Worm (Caenorhabditis elegans): ENCODE results near the gene K08H2.4.

K08H2.4 gene

ce11 chrX:13238197-13238596, at the start of gene K08H2.4:
TSS of gene K08H2.4 (plus strand) at chrX:13238497.
- no peak for TF ChIP-seq nhr-23 (tag; optimal IDR thresholded peaks at IDR 0.05)
- no peak for TF ChIP-seq aly-2 (tag; optimal IDR thresholded peaks at IDR 0.05)
- no peak for TF ChIP-seq sea-2 (GFP tag; optimal IDR thresholded peaks at IDR 0.05)
- TF ChIP-seq ceh-9 (tag; optimal IDR thresholded peaks at IDR 0.05): no peak
- TF ChIP-seq nhr-12 (tag; optimal IDR thresholded peaks at IDR 0.05): no peak
- no peak for TF ChIP-seq pha-4 (tag; optimal IDR thresholded peaks at IDR 0.05)
- no peak for TF ChIP-seq nhr-76 (tag; optimal IDR thresholded peaks at IDR 0.05)
- TF ChIP-seq nfya-1 (tag; optimal IDR thresholded peaks at IDR 0.05; ENCODE audit: insufficient read depth): no peak
- TF ChIP-seq ceh-28 (tag; optimal IDR thresholded peaks at IDR 0.05): no peak
- TF ChIP-seq lin-39 (tag; optimal IDR thresholded peaks at IDR 0.05): no peak
- no peak for TF ChIP-seq egl-5 (tag; optimal IDR thresholded peaks at IDR 0.05)
- TF ChIP-seq mdl-1 (tag; optimal IDR thresholded peaks at IDR 0.05): no peak
- TF ChIP-seq skn-1 (tag; optimal IDR thresholded peaks at IDR 0.05): no peak
- TF ChIP-seq tbx-2 (tag; optimal IDR thresholded peaks at IDR 0.05): no peak
- no peak for TF ChIP-seq nhr-43 (tag; optimal IDR thresholded peaks at IDR 0.05; ENCODE audit: poor library complexity, severe bottlenecking)
- no peak for TF ChIP-seq elt-3 (tag; optimal IDR thresholded peaks at IDR 0.05)
- no peak for TF ChIP-seq mml-1 (tag; optimal IDR thresholded peaks at IDR 0.05)

- no peak for TF ChIP-seq nhr-23 (tag; optimal IDR thresholded peaks at IDR 0.05)
- no peak for TF ChIP-seq ZK546.5 (tag; optimal IDR thresholded peaks at IDR 0.05)
- TF ChIP-seq nhr-77 (tag; optimal IDR thresholded peaks at IDR 0.05): no peak
- no peak for TF ChIP-seq egl-27 (tag; optimal IDR thresholded peaks at IDR 0.05)
- no peak for TF ChIP-seq ceh-28 (tag; optimal IDR thresholded peaks at IDR 0.05)
- TF ChIP-seq fkh-10 (GFP tag; optimal IDR thresholded peaks at IDR 0.05): no peak
- no peak for TF ChIP-seq jun-1 (tag; optimal IDR thresholded peaks at IDR 0.05)
- no peak for TF ChIP-seq ceh-9 (tag; optimal IDR thresholded peaks at IDR 0.05)
- no peak for TF ChIP-seq ztf-4 (tag; optimal IDR thresholded peaks at IDR 0.05)
These were observed 48.4 kb upstream of the K08H2.4 start, which contains the start of gene cwp-5 for ce11 chrX:13189861-13190260. TSS of gene cwp-5 (minus strand) at chrX:13189961.

- TF ChIP-seq aly-2 (tag; optimal IDR thresholded peaks at IDR 0.05) (no peak), nhr-43 (tag; optimal IDR thresholded peaks at IDR 0.05; ENCODE audit: poor library complexity, severe bottlenecking) (no peak), fos-1 (tag; optimal IDR thresholded peaks at IDR 0.05) (no peak), R02D3.7 (tag; optimal IDR thresholded peaks at IDR 0.05) (no peak), skn-1 (tag; optimal IDR thresholded peaks at IDR 0.05) (no peak), tbx-2 (tag; optimal IDR thresholded peaks at IDR 0.05) (no peak)
These were observed 47.4 kb upstream of the K08H2.4 start, which contains the start of gene gpa-6 for ce11 chrX:13190912-13191311. TSS of gene gpa-6 (plus strand) at chrX:13191212.

ce11 chrX:13198134-13198533, 40.2 kb upstream of the K08H2.4 start:
- TF ChIP-seq R02D3.7 (tag; optimal IDR thresholded peaks at IDR 0.05) (no peak), ZK546.5 (tag; optimal IDR thresholded peaks at IDR 0.05) (no peak), fkh-10 (GFP tag; optimal IDR thresholded peaks at IDR 0.05) (peak; percentile 29), lsy-12 (tag; optimal IDR thresholded peaks at IDR 0.05) (no peak), hmg-11 (tag; optimal IDR thresholded peaks at IDR 0.05) (no peak), nfya-1 (tag; optimal IDR thresholded peaks at IDR 0.05; ENCODE audit: insufficient read depth) (no peak), fkh-2 (tag; optimal IDR thresholded peaks at IDR 0.05) (no peak), fos-1 (tag; optimal IDR thresholded peaks at IDR 0.05) (no peak), elt-3 (tag; optimal IDR thresholded peaks at IDR 0.05) (no peak), nhr-23 (tag; optimal IDR thresholded peaks at IDR 0.05) (no peak), lin-39 (tag; optimal IDR thresholded peaks at IDR 0.05) (peak; percentile 0), nhr-12 (tag; optimal IDR thresholded peaks at IDR 0.05) (no peak), lin-15B (tag; optimal IDR thresholded peaks at IDR 0.05) (no peak), pha-4 (tag; optimal IDR thresholded peaks at IDR 0.05) (no peak)

ce11 chrX:13200312-13200711, 38.0 kb upstream of the K08H2.4 start:
- no peak for TF ChIP-seq eor-1 (tag; optimal IDR thresholded peaks at IDR 0.05)
- no peak for TF ChIP-seq ama-1 (optimal IDR thresholded peaks at IDR 0.05)
- peak; percentile 69 for TF ChIP-seq egl-5 (tag; optimal IDR thresholded peaks at IDR 0.05)

- TF ChIP-seq R02D3.7 (tag; optimal IDR thresholded peaks at IDR 0.05) (no peak), fkh-10 (GFP tag; optimal IDR thresholded peaks at IDR 0.05) (peak; percentile 67)
These were observed 36.9 kb upstream of the K08H2.4 start, which contains the start of gene unc-9 for ce11 chrX:13201401-13201800. TSS of gene unc-9 (plus strand) at chrX:13201770.

Measured in whole organism, L3 larva.